Worm (Caenorhabditis elegans): ENCODE measurements around the gene F19G12.3.

DNA sequence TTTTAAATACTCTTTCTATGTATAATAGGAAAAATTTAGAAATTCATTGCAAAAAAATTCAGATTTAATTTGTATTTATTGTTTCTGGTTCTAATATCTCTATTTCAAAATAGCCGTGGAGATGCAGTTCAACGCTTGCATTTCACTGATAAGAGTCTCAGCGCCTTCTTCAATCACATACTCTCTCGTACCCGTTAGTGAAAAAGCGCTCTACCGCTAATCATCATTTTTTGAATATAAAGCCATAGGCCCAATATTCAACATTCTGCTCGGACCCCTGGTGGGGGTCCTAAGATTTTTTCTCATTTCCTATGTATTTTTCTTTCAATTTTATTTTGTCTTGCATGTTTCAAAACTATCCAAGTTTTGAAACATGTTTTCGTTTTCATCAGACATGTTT lies 4.1 kb upstream of the F19G12.3 start:
- TF ChIP-seq him-1 (tag; optimal IDR thresholded peaks at IDR 0.05), result no peak
- no peak for TF ChIP-seq W03F9.2 (tag; optimal IDR thresholded peaks at IDR 0.05)
